Worm (Caenorhabditis elegans): ENCODE results near the gene apy-1.

- no peak for TF ChIP-seq lsy-2 (tag; optimal IDR thresholded peaks at IDR 0.05)
- TF ChIP-seq snpc-4 (tag; optimal IDR thresholded peaks at IDR 0.05), result no peak
- no peak for TF ChIP-seq gei-8 (GFP tag; optimal IDR thresholded peaks at IDR 0.05)
- no peak for TF ChIP-seq ces-1 (GFP tag; optimal IDR thresholded peaks at IDR 0.05)
- no peak for TF ChIP-seq lin-13 (GFP tag; optimal IDR thresholded peaks at IDR 0.05)
- no peak for TF ChIP-seq nhr-25 (tag; optimal IDR thresholded peaks at IDR 0.05; ENCODE audit: borderline replicate concordance, insufficient read depth)
- no peak for TF ChIP-seq ztf-11 (tag; optimal IDR thresholded peaks at IDR 0.05)
- no peak for TF ChIP-seq ZK546.5 (tag; optimal IDR thresholded peaks at IDR 0.05)
- no peak for TF ChIP-seq lin-29 (GFP tag; IDR thresholded peaks at IDR 0.05)
These were observed 4.1 kb upstream of the apy-1 start for ce11 chrX:7573629-7574028.

All from whole organism, L4 larva.